Fruit fly (Drosophila melanogaster): Measurements from ENCODE around the gene CG14722.

Gene CG14722

DNA sequence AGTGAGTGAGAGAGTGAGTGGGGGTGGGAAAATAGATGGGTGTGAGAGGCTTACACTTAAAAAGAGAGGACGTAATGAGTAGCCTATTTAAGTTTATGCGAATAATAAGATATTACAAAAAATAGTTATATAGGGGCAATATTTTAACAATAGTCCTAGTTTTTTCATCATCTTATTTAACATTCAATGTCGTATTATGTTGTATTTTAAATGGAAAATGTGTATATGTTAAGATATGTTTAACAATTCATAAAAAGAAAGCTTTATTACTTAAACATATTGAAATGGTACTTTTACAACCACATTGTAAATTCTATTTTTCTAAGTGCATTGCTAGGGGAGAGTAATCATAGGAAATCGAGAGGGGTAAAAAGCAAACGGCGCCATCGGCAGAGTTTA lies 32.3 kb downstream of the CG14722 start:
- peak; percentile 50 for TF ChIP-seq spab (GFP tag; optimal IDR thresholded peaks at IDR 0.05)
- TF ChIP-seq CG10631 (GFP tag; optimal IDR thresholded peaks at IDR 0.05), result peak; percentile 53
- TF ChIP-seq fkh (GFP tag; optimal IDR thresholded peaks at IDR 0.05), result no peak
- no peak for TF ChIP-seq Hr38 (GFP tag; optimal IDR thresholded peaks at IDR 0.05)
- TF ChIP-seq Gug (GFP tag; IDR thresholded peaks at IDR 0.05), result no peak
- TF ChIP-seq Smox (GFP tag; optimal IDR thresholded peaks at IDR 0.05), result peak; percentile 40
- TF ChIP-seq CG15336 (GFP tag; IDR thresholded peaks at IDR 0.05), result peak; percentile 42
- TF ChIP-seq pdm3 (GFP tag; optimal IDR thresholded peaks at IDR 0.05), result peak; percentile 36
- peak; percentile 46 for TF ChIP-seq CG34406 (GFP tag; optimal IDR thresholded peaks at IDR 0.05)
- TF ChIP-seq lz (GFP tag; optimal IDR thresholded peaks at IDR 0.05), result peak; percentile 43
- TF ChIP-seq CG3919 (GFP tag; optimal IDR thresholded peaks at IDR 0.05), result peak; percentile 34
- TF ChIP-seq CG4318 (GFP tag; optimal IDR thresholded peaks at IDR 0.05), result no peak
- TF ChIP-seq dsx (GFP tag; optimal IDR thresholded peaks at IDR 0.05; ENCODE audit: poor library complexity, severe bottlenecking), result peak; percentile 66
- TF ChIP-seq vri (GFP tag; optimal IDR thresholded peaks at IDR 0.05), result no peak
- TF ChIP-seq Eip78C (GFP tag), result peak; percentile 86
- TF ChIP-seq CG8119 (GFP tag; IDR thresholded peaks at IDR 0.05), result peak; percentile 36; the same call in 1 of the 3 replicates
- peak; percentile 32 to 44 for TF ChIP-seq ss (GFP tag; optimal IDR thresholded peaks at IDR 0.05)
- TF ChIP-seq CG6792 (GFP tag; optimal IDR thresholded peaks at IDR 0.05), result peak; percentile 49
- no peak for TF ChIP-seq CG8319 (GFP tag; optimal IDR thresholded peaks at IDR 0.05)
- peak; percentile 38 for TF ChIP-seq CG10669 (GFP tag; optimal IDR thresholded peaks at IDR 0.05)
- peak; percentile 6 for TF ChIP-seq CG9139 (GFP tag; optimal IDR thresholded peaks at IDR 0.05)
- TF ChIP-seq fd59A (GFP tag; optimal IDR thresholded peaks at IDR 0.05), result no peak
- peak; percentile 57 for TF ChIP-seq OdsH (GFP tag; optimal IDR thresholded peaks at IDR 0.05)
- TF ChIP-seq Ets96B (tag; optimal IDR thresholded peaks at IDR 0.05), result peak; percentile 73
- peak; percentile 43 for TF ChIP-seq topi (GFP tag; optimal IDR thresholded peaks at IDR 0.05)
- TF ChIP-seq CG6163 (GFP tag; IDR thresholded peaks at IDR 0.05), result no peak
- peak; percentile 47 for TF ChIP-seq CG6808 (GFP tag; optimal IDR thresholded peaks at IDR 0.05)
- TF ChIP-seq CG11902 (GFP tag; optimal IDR thresholded peaks at IDR 0.05), result no peak
- TF ChIP-seq CG31627 (GFP tag; optimal IDR thresholded peaks at IDR 0.05), result peak; percentile 27
- no peak for TF ChIP-seq Ets21C (GFP tag; optimal IDR thresholded peaks at IDR 0.05)
- no peak for TF ChIP-seq CG6276 (GFP tag; optimal IDR thresholded peaks at IDR 0.05)
- TF ChIP-seq Sox15 (GFP tag; optimal IDR thresholded peaks at IDR 0.05), result peak; percentile 10
- TF ChIP-seq svp (GFP tag), result no peak
- TF ChIP-seq CG11762 (GFP tag; optimal IDR thresholded peaks at IDR 0.05; ENCODE audit: insufficient read depth), result no peak
- peak; percentile 53 for TF ChIP-seq acj6 (GFP tag; optimal IDR thresholded peaks at IDR 0.05)
- TF ChIP-seq Hr39 (GFP tag; optimal IDR thresholded peaks at IDR 0.05), result peak; percentile 0
- TF ChIP-seq Blimp-1 (GFP tag; optimal IDR thresholded peaks at IDR 0.05), result no peak
- peak; percentile 51 for TF ChIP-seq CG32006 (GFP tag; optimal IDR thresholded peaks at IDR 0.05)
- TF ChIP-seq Met (GFP tag; optimal IDR thresholded peaks at IDR 0.05), result peak; percentile 52
- TF ChIP-seq net (GFP tag; optimal IDR thresholded peaks at IDR 0.05), result peak; percentile 41
- TF ChIP-seq Eip75B (GFP tag; optimal IDR thresholded peaks at IDR 0.05), result peak; percentile 58
- no peak for TF ChIP-seq Eip93F (GFP tag; optimal IDR thresholded peaks at IDR 0.05)
- TF ChIP-seq Sox14 (GFP tag; optimal IDR thresholded peaks at IDR 0.05), result peak; percentile 24
- TF ChIP-seq CG6854 (GFP tag; optimal IDR thresholded peaks at IDR 0.05), result no peak
- TF ChIP-seq Hr4 (GFP tag; optimal IDR thresholded peaks at IDR 0.05), result peak; percentile 47
- no peak for TF ChIP-seq CG1621 (tag; optimal IDR thresholded peaks at IDR 0.05)
- peak; percentile 3 for TF ChIP-seq Sox102F (GFP tag; optimal IDR thresholded peaks at IDR 0.05)
- TF ChIP-seq esn (GFP tag; optimal IDR thresholded peaks at IDR 0.05), result peak; percentile 51
- peak in 1 of 2 experiments; percentile 34 for TF ChIP-seq salr (GFP tag; optimal IDR thresholded peaks at IDR 0.05)
- no peak for TF ChIP-seq CG7368 (GFP tag; optimal IDR thresholded peaks at IDR 0.05)
- TF ChIP-seq CG3032 (tag; optimal IDR thresholded peaks at IDR 0.05), result peak; percentile 68
- TF ChIP-seq cyc (GFP tag; optimal IDR thresholded peaks at IDR 0.05), result peak; percentile 16
